Worm (Caenorhabditis elegans) whole organism, L3 larva: Measurements from ENCODE around the gene Y54E2A.10.

Source experiments
- egl-27 ChIP-seq: sonication (generic microtip); optimal IDR thresholded peaks from 4 replicates; lab custom pipeline; 2017; ENCODE audit warnings: missing biosample characterization, missing genetic modification reagents, missing genetic modification characterization
- fkh-10 ChIP-seq: sonication (generic microtip); optimal IDR thresholded peaks from 2 replicates; lab custom pipeline; 2017; ENCODE audit warnings: missing biosample characterization, missing genetic modification reagents, missing genetic modification characterization
- nhr-76 ChIP-seq: fragments of 150-350 bp; sonication (generic microtip); optimal IDR thresholded peaks from 5 replicates; lab custom pipeline; 2014; ENCODE audit warnings: missing biosample characterization, missing genetic modification characterization
- pha-4 ChIP-seq: fragments of 150-350 bp; optimal IDR thresholded peaks from 2 replicates; lab custom pipeline; 2014; ENCODE audit warnings: missing biosample characterization, missing genetic modification reagents, missing genetic modification characterization
- snpc-4 ChIP-seq: fragments of 150-350 bp; optimal IDR thresholded peaks from 2 replicates; lab custom pipeline; 2014; ENCODE audit warnings: missing biosample characterization, missing genetic modification characterization
- unc-39 ChIP-seq: sonication (generic microtip); optimal IDR thresholded peaks from 4 replicates; lab custom pipeline; 2017; ENCODE audit warnings: missing biosample characterization, missing genetic modification characterization
- zag-1 ChIP-seq: fragments of 150-350 bp; optimal IDR thresholded peaks from 2 replicates; lab custom pipeline; 2014; ENCODE audit warnings: missing biosample characterization, missing genetic modification characterization

ce11 chrII:14813106-14813505, 22.3 kb downstream of the Y54E2A.10 start:
- TF ChIP-seq egl-27 (no peak), fkh-10 (GFP tag; lab: Kevin White, UChicago) (no peak), zag-1 (tag; lab: Kevin White, UChicago) (no peak), snpc-4 (tag; lab: Kevin White, UChicago) (no peak), nhr-76 (no peak), pha-4 (tag; lab: Kevin White, UChicago) (no peak), unc-39 (tag; lab: Kevin White, UChicago) (no peak)
